Worm (Caenorhabditis elegans) whole organism, L2 larva: ENCODE results near the gene C34F6.9.

Experiments used
- aly-2 ChIP-seq: fragments of 150-350 bp; optimal IDR thresholded peaks from 2 replicates; lab custom pipeline; 2014; ENCODE audit warnings: missing biosample characterization, missing genetic modification characterization
- blmp-1 ChIP-seq: sonication (generic microtip); optimal IDR thresholded peaks from 2 replicates; lab custom pipeline; 2017; ENCODE audit warnings: missing genetic modification characterization, mild to moderate bottlenecking, missing compliant biosample characterization, antibody characterized with exemption, moderate library complexity; ENCODE audit not compliant: insufficient read depth
- ceh-82 ChIP-seq: fragments of 150-350 bp; optimal IDR thresholded peaks from 2 replicates; lab custom pipeline; 2014; ENCODE audit warnings: missing biosample characterization, missing genetic modification characterization
- egl-27 ChIP-seq: sonication (generic microtip); optimal IDR thresholded peaks from 3 replicates; lab custom pipeline; 2017; ENCODE audit warnings: missing biosample characterization, missing genetic modification reagents, missing genetic modification characterization
- elt-3 ChIP-seq: sonication (generic microtip); optimal IDR thresholded peaks from 2 replicates; lab custom pipeline; 2017; ENCODE audit warnings: missing biosample characterization, missing genetic modification characterization
- lin-13 ChIP-seq: fragments of 150-350 bp; optimal IDR thresholded peaks from 2 replicates; lab custom pipeline; 2014; ENCODE audit warnings: missing biosample characterization, missing genetic modification reagents, missing genetic modification characterization
- nhr-10 ChIP-seq: sonication (generic microtip); optimal IDR thresholded peaks from 2 replicates; lab custom pipeline; 2017; ENCODE audit warnings: missing biosample characterization, missing genetic modification characterization
- nhr-129 ChIP-seq: fragments of 150-350 bp; optimal IDR thresholded peaks from 2 replicates; lab custom pipeline; 2014; ENCODE audit warnings: missing biosample characterization, missing genetic modification characterization
- nhr-237 ChIP-seq: fragments of 150-350 bp; optimal IDR thresholded peaks from 2 replicates; lab custom pipeline; 2014; ENCODE audit warnings: missing biosample characterization, missing genetic modification characterization
- ztf-11 ChIP-seq: sonication (generic microtip); optimal IDR thresholded peaks from 2 replicates; lab custom pipeline; 2017; ENCODE audit warnings: missing biosample characterization, missing genetic modification characterization
- ztf-4 ChIP-seq: fragments of 150-350 bp; optimal IDR thresholded peaks from 2 replicates; lab custom pipeline; 2014; ENCODE audit warnings: missing biosample characterization, missing genetic modification characterization

DNA sequence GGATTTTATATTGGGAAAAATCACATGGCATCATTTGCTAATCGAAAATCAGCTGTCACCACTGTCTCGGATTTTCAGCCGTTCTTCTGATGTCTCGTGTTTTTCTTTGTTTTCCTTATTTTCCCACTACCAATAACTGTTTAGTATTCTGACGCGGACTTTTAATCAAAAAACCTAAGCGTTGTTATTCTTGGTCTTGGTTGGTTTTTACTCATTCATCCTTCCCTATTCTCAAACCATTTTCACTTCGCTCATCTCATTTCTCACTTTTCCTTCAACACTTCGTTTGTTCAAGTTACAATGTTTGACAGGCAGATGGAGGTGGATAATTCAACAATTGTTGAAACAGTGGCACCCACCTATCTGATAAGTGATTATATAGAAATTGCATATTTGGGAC, 43.8 kb downstream of the C34F6.9 start, which contains the start of gene gnrr-6:
- TF ChIP-seq ceh-82 (no peak), nhr-10 (tag; lab: Kevin White, UChicago) (no peak), ztf-4 (tag; lab: Kevin White, UChicago) (no peak), ztf-11 (no peak), nhr-237 (tag; lab: Kevin White, UChicago) (no peak), blmp-1 (tag; lab: Kevin White, UChicago) (no peak), nhr-129 (tag; lab: Kevin White, UChicago) (no peak), lin-13 (no peak), egl-27 (tag; lab: Kevin White, UChicago) (no peak), elt-3 (no peak), aly-2 (tag; lab: Kevin White, UChicago) (no peak)
